Worm (Caenorhabditis elegans): ENCODE data around the gene Y47D3A.32.

DNA sequence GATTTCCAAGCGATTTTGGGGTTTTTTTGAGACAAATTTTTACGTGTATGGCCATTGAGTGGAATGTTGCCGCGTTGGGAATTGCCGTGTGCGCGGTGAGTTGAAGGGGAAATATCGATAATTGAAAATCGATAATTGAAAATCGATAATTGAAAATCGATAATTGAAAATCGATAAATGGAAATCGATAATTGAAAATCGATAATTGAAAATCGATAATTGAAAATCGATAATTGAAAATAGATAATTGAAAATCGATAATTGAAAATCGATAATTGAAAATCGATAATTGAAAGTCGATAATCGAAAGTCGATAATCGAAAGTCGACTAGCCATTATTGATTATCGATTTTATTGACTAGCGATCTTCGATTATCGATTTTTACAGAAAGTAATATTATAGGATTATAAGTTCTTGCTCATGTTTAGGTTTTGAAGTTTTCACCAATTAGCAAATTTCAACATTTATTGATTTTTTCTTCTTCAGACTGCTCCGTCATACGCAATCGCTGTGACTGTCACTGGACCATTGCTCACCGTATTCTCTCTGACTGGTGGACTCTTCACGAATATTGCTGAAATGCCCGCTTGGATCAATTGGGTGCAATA, 30.5 kb upstream of the Y47D3A.32 start:
- TF ChIP-seq snpc-4 (tag; optimal IDR thresholded peaks at IDR 0.05) = no peak
- TF ChIP-seq skn-1 (tag; optimal IDR thresholded peaks at IDR 0.05) = no peak
- no peak for TF ChIP-seq unc-62 (GFP tag; optimal IDR thresholded peaks at IDR 0.05)
- TF ChIP-seq lin-13 (GFP tag; optimal IDR thresholded peaks at IDR 0.05) = no peak
- no peak for TF ChIP-seq nhr-76 (tag; optimal IDR thresholded peaks at IDR 0.05)
- TF ChIP-seq unc-86 (tag; optimal IDR thresholded peaks at IDR 0.05) = no peak
- TF ChIP-seq egl-13 (tag; optimal IDR thresholded peaks at IDR 0.05) = no peak
- TF ChIP-seq lin-39 (tag; optimal IDR thresholded peaks at IDR 0.05) = no peak
- TF ChIP-seq rnt-1 (tag; optimal IDR thresholded peaks at IDR 0.05) = no peak
- TF ChIP-seq elt-3 (tag; optimal IDR thresholded peaks at IDR 0.05) = no peak
